Worm (Caenorhabditis elegans) whole organism, mixed stage, embryonic: ENCODE results near the gene T02G5.7.
A peak's percentile ranks its signal among the peaks of the same experiment; 100 is the strongest.

ENCODE experiments used
- M03D4.4 ChIP-seq: sonication (generic microtip); optimal IDR thresholded peaks from 2 replicates; lab custom pipeline; 2017; ENCODE audit warnings: mild to moderate bottlenecking, missing genetic modification characterization, missing compliant biosample characterization
- bed-3 ChIP-seq: fragments of 200-800 bp; sonication (Bioruptor generic); optimal IDR thresholded peaks from 3 replicates; lab custom pipeline; 2018; ENCODE audit warnings: mild to moderate bottlenecking, missing genetic modification characterization, moderate library complexity, missing compliant biosample characterization
- blmp-1 ChIP-seq: fragments of 150-350 bp; optimal IDR thresholded peaks from 2 replicates; lab custom pipeline; 2014; ENCODE audit warnings: missing biosample characterization, missing genetic modification characterization
- ceh-39 ChIP-seq: fragments of 150-350 bp; optimal IDR thresholded peaks from 2 replicates; lab custom pipeline; 2014; ENCODE audit warnings: missing biosample characterization, missing genetic modification characterization
- ceh-43 ChIP-seq: fragments of 200-800 bp; sonication (Bioruptor generic); optimal IDR thresholded peaks from 2 replicates; lab custom pipeline; 2018; ENCODE audit warnings: mild to moderate bottlenecking, missing genetic modification characterization, moderate library complexity, missing compliant biosample characterization
- ceh-83 ChIP-seq: fragments of 200-800 bp; sonication (Bioruptor generic); optimal IDR thresholded peaks from 2 replicates; lab custom pipeline; 2018; ENCODE audit warnings: mild to moderate bottlenecking, missing genetic modification characterization, missing compliant biosample characterization
- ces-1 ChIP-seq: fragments of 150-350 bp; optimal IDR thresholded peaks from 2 replicates; lab custom pipeline; 2014; ENCODE audit warnings: missing biosample characterization, missing genetic modification reagents, missing genetic modification characterization
- cnd-1 ChIP-seq: fragments of 200-800 bp; sonication (Bioruptor generic); optimal IDR thresholded peaks from 2 replicates; lab custom pipeline; 2018; ENCODE audit warnings: mild to moderate bottlenecking, missing genetic modification characterization, missing compliant biosample characterization
- drap-1 ChIP-seq: fragments of 200-800 bp; sonication (Bioruptor generic); optimal IDR thresholded peaks from 3 replicates; lab custom pipeline; 2018; ENCODE audit warnings: mild to moderate bottlenecking, missing genetic modification characterization, missing compliant biosample characterization
- elt-1 ChIP-seq: sonication (generic microtip); optimal IDR thresholded peaks from 2 replicates; lab custom pipeline; 2017; ENCODE audit warnings: missing genetic modification characterization, mild to moderate bottlenecking, missing compliant biosample characterization, antibody characterized with exemption, moderate library complexity, borderline replicate concordance; ENCODE audit not compliant: insufficient read depth
- elt-3 ChIP-seq: fragments of 150-350 bp; optimal IDR thresholded peaks from 2 replicates; lab custom pipeline; 2014; ENCODE audit warnings: missing biosample characterization, missing genetic modification characterization
- flh-1 ChIP-seq: fragments of 200-800 bp; sonication (Bioruptor generic); optimal IDR thresholded peaks from 2 replicates; lab custom pipeline; 2018; ENCODE audit warnings: mild to moderate bottlenecking, missing genetic modification characterization, moderate library complexity, missing compliant biosample characterization
- hlh-1 ChIP-seq: fragments of 150-350 bp; optimal IDR thresholded peaks from 2 replicates; lab custom pipeline; 2014; ENCODE audit warnings: missing biosample characterization, missing genetic modification reagents, missing genetic modification characterization
- lin-32 ChIP-seq: fragments of 200-800 bp; sonication (Bioruptor generic); optimal IDR thresholded peaks from 2 replicates; lab custom pipeline; 2018; ENCODE audit warnings: mild to moderate bottlenecking, missing genetic modification characterization, missing compliant biosample characterization
- mab-5 ChIP-seq: fragments of 150-350 bp; optimal IDR thresholded peaks from 2 replicates; lab custom pipeline; 2014; ENCODE audit warnings: missing biosample characterization, missing genetic modification characterization
- mep-1 ChIP-seq: fragments of 150-350 bp; optimal IDR thresholded peaks from 2 replicates; lab custom pipeline; 2017; ENCODE audit warnings: missing biosample characterization, missing genetic modification reagents, missing genetic modification characterization, inconsistent platforms
- mls-2 ChIP-seq: sonication (generic microtip); optimal IDR thresholded peaks from 2 replicates; lab custom pipeline; 2016; ENCODE audit warnings: mild to moderate bottlenecking, missing genetic modification characterization, moderate library complexity, missing compliant biosample characterization
- nhr-12 ChIP-seq: fragments of 150-350 bp; optimal IDR thresholded peaks from 2 replicates; lab custom pipeline; 2014; ENCODE audit warnings: missing biosample characterization, missing genetic modification characterization
- nhr-237 ChIP-seq: fragments of 150-350 bp; optimal IDR thresholded peaks from 2 replicates; lab custom pipeline; 2014; ENCODE audit warnings: missing biosample characterization, missing genetic modification characterization
- nhr-76 ChIP-seq: sonication (generic microtip); optimal IDR thresholded peaks from 2 replicates; lab custom pipeline; 2017; ENCODE audit warnings: missing biosample characterization, missing genetic modification characterization
- pha-4 ChIP-seq: fragments of 150-350 bp; optimal IDR thresholded peaks from 2 replicates; lab custom pipeline; 2018; ENCODE audit warnings: missing biosample characterization, missing genetic modification reagents, missing genetic modification characterization
- sem-2 ChIP-seq: fragments of 200-800 bp; sonication (Bioruptor generic); optimal IDR thresholded peaks from 2 replicates; lab custom pipeline; 2018; ENCODE audit warnings: mild to moderate bottlenecking, missing genetic modification characterization, missing compliant biosample characterization
- snpc-4 ChIP-seq: fragments of 150-350 bp; optimal IDR thresholded peaks from 2 replicates; lab custom pipeline; 2014; ENCODE audit warnings: missing biosample characterization, missing genetic modification characterization
- sptf-1 ChIP-seq: sonication (generic microtip); optimal IDR thresholded peaks from 2 replicates; lab custom pipeline; 2017; ENCODE audit warnings: mild to moderate bottlenecking, missing genetic modification characterization, moderate library complexity, missing compliant biosample characterization
- tbx-8 ChIP-seq: fragments of 200-800 bp; sonication (Bioruptor generic); optimal IDR thresholded peaks from 2 replicates; lab custom pipeline; 2018; ENCODE audit warnings: mild to moderate bottlenecking, missing genetic modification characterization, moderate library complexity, missing compliant biosample characterization
- unc-120 ChIP-seq: sonication (generic microtip); optimal IDR thresholded peaks from 2 replicates; lab custom pipeline; 2017; ENCODE audit warnings: missing genetic modification characterization, missing compliant biosample characterization; ENCODE audit not compliant: poor library complexity, severe bottlenecking
- unc-39 ChIP-seq: fragments of 150-350 bp; optimal IDR thresholded peaks from 2 replicates; lab custom pipeline; 2014; ENCODE audit warnings: missing biosample characterization, missing genetic modification characterization
- unc-62 ChIP-seq: fragments of 150-350 bp; optimal IDR thresholded peaks from 2 replicates; lab custom pipeline; 2014; ENCODE audit warnings: missing biosample characterization, missing genetic modification reagents, missing genetic modification characterization
- ztf-11 ChIP-seq: fragments of 150-350 bp; optimal IDR thresholded peaks from 2 replicates; lab custom pipeline; 2014; ENCODE audit warnings: missing biosample characterization, missing genetic modification characterization

Gene T02G5.7

ce11 chrII:7053649-7054048 is 21.8 kb upstream of the T02G5.7 start, which contains the start of gene ZK1127.4:
TSS of gene ZK1127.4 (plus strand) at chrII:7053949.
- TF ChIP-seq sem-2 (GFP tag; lab: Kevin White, UChicago) (no peak), ztf-11 (no peak), bed-3 (GFP tag; lab: Kevin White, UChicago) (no peak), ceh-83 (GFP tag; lab: Kevin White, UChicago) (no peak), ces-1 (GFP tag; lab: Kevin White, UChicago) (no peak), unc-62 (no peak), M03D4.4 (no peak), mep-1 (tag; lab: Kevin White, UChicago) (no peak), unc-39 (tag; lab: Kevin White, UChicago) (no peak), ceh-43 (no peak), hlh-1 (tag; lab: Kevin White, UChicago) (no peak), elt-1 (tag; lab: Kevin White, UChicago) (no peak), drap-1 (no peak), unc-120 (tag; lab: Kevin White, UChicago) (no peak), nhr-237 (tag; lab: Kevin White, UChicago) (no peak), snpc-4 (tag; lab: Kevin White, UChicago) (no peak), cnd-1 (tag; lab: Kevin White, UChicago) (no peak), ceh-39 (tag; lab: Kevin White, UChicago) (no peak)

ce11 chrII:7054987-7055386 is 20.4 kb upstream of the T02G5.7 start, which contains the start of gene ZK1127.3:
TSS of gene ZK1127.3 (plus strand) at chrII:7055287.
- no peak for TF ChIP-seq flh-1 (GFP tag; lab: Kevin White, UChicago)

- no peak for TF ChIP-seq blmp-1 (tag; lab: Kevin White, UChicago)
- TF ChIP-seq sptf-1 (tag; lab: Kevin White, UChicago) = no peak
- TF ChIP-seq pha-4 (tag; lab: Kevin White, UChicago) = no peak
- TF ChIP-seq ceh-43 = no peak
- no peak for TF ChIP-seq cnd-1 (tag; lab: Kevin White, UChicago)
- no peak for TF ChIP-seq nhr-12 (tag; lab: Kevin White, UChicago)
- TF ChIP-seq mep-1 (tag; lab: Kevin White, UChicago) = no peak
- no peak for TF ChIP-seq nhr-237 (tag; lab: Kevin White, UChicago)
- no peak for TF ChIP-seq unc-39 (tag; lab: Kevin White, UChicago)
- no peak for TF ChIP-seq lin-32 (GFP tag; lab: Kevin White, UChicago)
- TF ChIP-seq elt-1 (tag; lab: Kevin White, UChicago) = no peak
- no peak for TF ChIP-seq nhr-76
- no peak for TF ChIP-seq elt-3 (tag; lab: Kevin White, UChicago)
- TF ChIP-seq ces-1 (GFP tag; lab: Kevin White, UChicago) = no peak
These were observed 19.1 kb upstream of the T02G5.7 start for ce11 chrII:7056328-7056727.

ce11 chrII:7057860-7058259 is 17.6 kb upstream of the T02G5.7 start, which contains the start of gene cth-2:
TSS of gene cth-2 (minus strand) at chrII:7057960.
- TF ChIP-seq nhr-237 (tag; lab: Kevin White, UChicago) = no peak

ce11 chrII:7059274-7059757 is 16.1 kb upstream of the T02G5.7 start:
- peak; percentile 8 for TF ChIP-seq unc-62
- peak; percentile 50 for TF ChIP-seq blmp-1 (tag; lab: Kevin White, UChicago)
- peak; percentile 18 for TF ChIP-seq hlh-1 (tag; lab: Kevin White, UChicago)
- TF ChIP-seq mep-1 (tag; lab: Kevin White, UChicago) = no peak
- no peak for TF ChIP-seq cnd-1 (tag; lab: Kevin White, UChicago)

ce11 chrII:7060202-7060601 is 15.2 kb upstream of the T02G5.7 start:
- TF ChIP-seq unc-39 (tag; lab: Kevin White, UChicago) (no peak), pha-4 (tag; lab: Kevin White, UChicago) (no peak), drap-1 (no peak), nhr-76 (no peak), sem-2 (GFP tag; lab: Kevin White, UChicago) (no peak), lin-32 (GFP tag; lab: Kevin White, UChicago) (no peak), hlh-1 (tag; lab: Kevin White, UChicago) (no peak), ztf-11 (no peak), mab-5 (no peak), tbx-8 (GFP tag; lab: Kevin White, UChicago) (no peak), ces-1 (GFP tag; lab: Kevin White, UChicago) (no peak), sptf-1 (tag; lab: Kevin White, UChicago) (no peak), ceh-83 (GFP tag; lab: Kevin White, UChicago) (no peak), nhr-237 (tag; lab: Kevin White, UChicago) (no peak), flh-1 (GFP tag; lab: Kevin White, UChicago) (no peak), ceh-43 (no peak), mls-2 (tag; lab: Kevin White, UChicago) (no peak), snpc-4 (tag; lab: Kevin White, UChicago) (no peak), elt-3 (tag; lab: Kevin White, UChicago) (no peak)
